Worm (Caenorhabditis elegans): Measurements from ENCODE around the gene C01G12.9.

DNA sequence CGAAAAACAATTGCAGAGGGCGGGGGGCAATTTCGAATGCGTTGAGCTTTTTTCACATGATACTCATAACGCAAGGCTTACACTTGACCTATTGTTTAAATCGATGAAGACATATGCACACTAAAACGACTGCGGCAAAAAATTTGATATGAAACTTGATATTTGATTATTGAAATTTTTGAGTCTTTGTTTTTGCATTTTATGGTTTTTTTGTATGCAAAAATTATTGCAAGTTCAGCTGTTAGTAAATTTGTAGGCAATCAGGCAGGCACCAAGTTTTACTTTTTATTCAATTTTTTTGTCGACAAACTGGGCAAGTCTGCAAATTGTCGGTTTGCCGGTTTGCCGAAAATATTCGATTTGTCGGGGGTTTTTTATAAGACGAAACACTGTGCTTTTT is 27.4 kb downstream of the C01G12.9 start, which contains the start of gene arl-3:
- no peak for TF ChIP-seq pes-1 (GFP tag; IDR thresholded peaks at IDR 0.05)
- TF ChIP-seq ceh-36 (tag; optimal IDR thresholded peaks at IDR 0.05): no peak
- no peak for TF ChIP-seq hmg-4 (GFP tag; optimal IDR thresholded peaks at IDR 0.05)
- TF ChIP-seq ets-7 (tag; optimal IDR thresholded peaks at IDR 0.05): no peak
- TF ChIP-seq tra-4 (tag; optimal IDR thresholded peaks at IDR 0.05): no peak
- no peak for TF ChIP-seq tbx-11 (GFP tag; IDR thresholded peaks at IDR 0.05)
- TF ChIP-seq flt-1 (GFP tag; IDR thresholded peaks at IDR 0.05): no peak
- TF ChIP-seq ceh-13 (GFP tag; optimal IDR thresholded peaks at IDR 0.05): no peak
- TF ChIP-seq ama-1 (optimal IDR thresholded peaks at IDR 0.05): no peak
- no peak for TF ChIP-seq hmbx-1 (tag; optimal IDR thresholded peaks at IDR 0.05)
- no peak for TF ChIP-seq scrt-1 (GFP tag; IDR thresholded peaks at IDR 0.05)

All from whole organism, early embryonic.